Fruit fly (Drosophila melanogaster) whole organism, embryonic: ENCODE measurements around the gene LSm7.

ENCODE experiments used
- Atf6 ChIP-seq: fragments of 200-800 bp; sonication (Bioruptor generic); IDR thresholded peaks from 2 replicates; pipeline ENCODE4 v1.3.6; 2022; ENCODE audit warnings: missing biosample characterization, missing genetic modification characterization
- CG10274 ChIP-seq: fragments of 200-800 bp; sonication (Bioruptor generic); optimal IDR thresholded peaks from 3 replicates; lab custom pipeline; 2017; ENCODE audit warnings: missing biosample characterization, mild to moderate bottlenecking, missing genetic modification characterization
- CG11398 ChIP-seq: fragments of 200-800 bp; sonication (Bioruptor generic); optimal IDR thresholded peaks from 2 replicates; lab custom pipeline; 2016; ENCODE audit warnings: missing biosample characterization, missing genetic modification characterization
- CG13296 ChIP-seq: fragments of 200-800 bp; sonication (Bioruptor generic); optimal IDR thresholded peaks from 3 replicates; lab custom pipeline; 2018; ENCODE audit warnings: missing biosample characterization, mild to moderate bottlenecking, missing genetic modification characterization
- CG13775 ChIP-seq: fragments of 200-800 bp; sonication (Bioruptor generic); optimal IDR thresholded peaks from 3 replicates; lab custom pipeline; 2017; ENCODE audit warnings: missing biosample characterization, mild to moderate bottlenecking, missing genetic modification characterization
- CG17186 ChIP-seq: fragments of 200-800 bp; sonication (Bioruptor generic); optimal IDR thresholded peaks from 3 replicates; lab custom pipeline; 2017; ENCODE audit warnings: missing biosample characterization, missing genetic modification reagents, missing genetic modification characterization
- CG17359 ChIP-seq: fragments of 200-800 bp; sonication (Bioruptor generic); optimal IDR thresholded peaks from 3 replicates; lab custom pipeline; 2018; ENCODE audit warnings: missing biosample characterization, mild to moderate bottlenecking, missing genetic modification characterization, moderate library complexity
- CG17385 ChIP-seq: fragments of 200-800 bp; sonication (Bioruptor generic); optimal IDR thresholded peaks from 3 replicates; lab custom pipeline; 2018; ENCODE audit warnings: missing biosample characterization, mild to moderate bottlenecking, missing genetic modification characterization
- CG17802 ChIP-seq: fragments of 200-800 bp; sonication (Bioruptor generic); optimal IDR thresholded peaks from 2 replicates; lab custom pipeline; 2018; ENCODE audit warnings: missing biosample characterization, mild to moderate bottlenecking, missing genetic modification characterization, moderate library complexity
- CG32772 ChIP-seq: fragments of 200-800 bp; sonication (Bioruptor generic); IDR thresholded peaks from 2 replicates; pipeline ENCODE4 v1.3.6; 2022; ENCODE audit warnings: missing biosample characterization, missing genetic modification characterization
- CG33557 ChIP-seq: fragments of 200-800 bp; sonication (Bioruptor generic); optimal IDR thresholded peaks from 2 replicates; lab custom pipeline; 2019; ENCODE audit warnings: missing biosample characterization, mild to moderate bottlenecking, missing genetic modification characterization, moderate library complexity
- CG4328 ChIP-seq: fragments of 200-800 bp; sonication (Bioruptor generic); optimal IDR thresholded peaks from 3 replicates; lab custom pipeline; 2017; ENCODE audit warnings: missing biosample characterization, missing genetic modification reagents, missing genetic modification characterization
- CG4730 ChIP-seq: fragments of 200-800 bp; sonication (Bioruptor generic); IDR thresholded peaks from 2 replicates; pipeline ENCODE4 v1.3.6; 2022; ENCODE audit warnings: missing biosample characterization, missing genetic modification characterization
- CG7271 ChIP-seq: fragments of 200-800 bp; sonication (Bioruptor generic); optimal IDR thresholded peaks from 2 replicates; lab custom pipeline; 2018; ENCODE audit warnings: missing biosample characterization, mild to moderate bottlenecking, missing genetic modification characterization, moderate library complexity
- CG8478 ChIP-seq: fragments of >200 bp; optimal IDR thresholded peaks from 2 replicates; lab custom pipeline; 2018
- CG8924 ChIP-seq: fragments of 200-800 bp; optimal IDR thresholded peaks from 3 replicates; lab custom pipeline; 2019; ENCODE audit warnings: missing biosample characterization, mild to moderate bottlenecking, missing genetic modification characterization, moderate library complexity
- CG9727 ChIP-seq: fragments of 200-800 bp; sonication (Bioruptor generic); optimal IDR thresholded peaks from 3 replicates; lab custom pipeline; 2017; ENCODE audit warnings: missing biosample characterization, mild to moderate bottlenecking, missing genetic modification characterization
- CG9797 ChIP-seq: fragments of 200-800 bp; sonication (Bioruptor generic); optimal IDR thresholded peaks from 3 replicates; lab custom pipeline; 2018; ENCODE audit warnings: missing biosample characterization, mild to moderate bottlenecking, missing genetic modification characterization
- CkIIα-i1 ChIP-seq: fragments of 200-800 bp; sonication (Bioruptor generic); IDR thresholded peaks from 2 replicates; pipeline ENCODE4 v1.3.6; 2022; ENCODE audit warnings: missing biosample characterization, missing genetic modification characterization
- D19A ChIP-seq: fragments of 200-800 bp; optimal IDR thresholded peaks from 3 replicates; lab custom pipeline; 2019; ENCODE audit warnings: missing biosample characterization, mild to moderate bottlenecking, missing genetic modification characterization, moderate library complexity
- Deaf1 ChIP-seq: fragments of 200-800 bp; optimal IDR thresholded peaks from 3 replicates; lab custom pipeline; 2019; ENCODE audit warnings: missing biosample characterization, mild to moderate bottlenecking, missing genetic modification characterization, moderate library complexity
- Doc3 ChIP-seq: fragments of 200-800 bp; sonication (Bioruptor generic); IDR thresholded peaks from 3 replicates; pipeline ENCODE4 v1.3.6; 2022; ENCODE audit warnings: missing biosample characterization, missing genetic modification characterization; ENCODE audit not compliant: partially characterized antibody
- Dref ChIP-seq: fragments of 200-800 bp; sonication (Bioruptor generic); IDR thresholded peaks from 2 replicates; pipeline ENCODE4 v1.3.6; 2022; ENCODE audit warnings: missing biosample characterization, missing genetic modification characterization
- ERR ChIP-seq: fragments of 200-800 bp; sonication (Bioruptor generic); optimal IDR thresholded peaks from 2 replicates; lab custom pipeline; 2016; ENCODE audit warnings: missing biosample characterization, missing genetic modification characterization
- H15 ChIP-seq: fragments of 200-800 bp; sonication (Bioruptor generic); IDR thresholded peaks from 3 replicates; pipeline ENCODE4 v1.3.6; 2022; ENCODE audit warnings: missing biosample characterization, missing genetic modification characterization
- HmgD ChIP-seq: fragments of 200-800 bp; sonication (Bioruptor generic); optimal IDR thresholded peaks from 3 replicates; lab custom pipeline; 2016; ENCODE audit warnings: missing biosample characterization, missing genetic modification characterization
- HmgZ ChIP-seq: fragments of 200-800 bp; sonication (Bioruptor generic); optimal IDR thresholded peaks from 2 replicates; lab custom pipeline; 2018; ENCODE audit warnings: missing biosample characterization, mild to moderate bottlenecking, missing genetic modification characterization
- Hmx ChIP-seq: fragments of 200-800 bp; sonication (Bioruptor generic); optimal IDR thresholded peaks from 2 replicates; lab custom pipeline; 2016; ENCODE audit warnings: missing biosample characterization, missing genetic modification characterization
- Meics ChIP-seq: fragments of 200-800 bp; sonication (Bioruptor generic); optimal IDR thresholded peaks from 2 replicates; lab custom pipeline; 2017; ENCODE audit warnings: missing biosample characterization, mild to moderate bottlenecking, missing genetic modification characterization
- Mrtf ChIP-seq: fragments of 200-800 bp; sonication (Bioruptor generic); IDR thresholded peaks from 3 replicates; pipeline ENCODE4 v1.3.6; 2022; ENCODE audit warnings: missing biosample characterization, missing genetic modification characterization
- Opbp ChIP-seq: fragments of 200-800 bp; sonication (Bioruptor generic); IDR thresholded peaks from 3 replicates; pipeline ENCODE4 v1.3.6; 2022; ENCODE audit warnings: missing biosample characterization, missing genetic modification characterization; ENCODE audit not compliant: partially characterized antibody
- Ptx1 ChIP-seq: fragments of 200-800 bp; sonication (Bioruptor generic); IDR thresholded peaks from 2 replicates; pipeline ENCODE4 v1.3.6; 2022; ENCODE audit warnings: missing biosample characterization, missing genetic modification characterization
- Ravus ChIP-seq: fragments of 200-800 bp; sonication (Bioruptor generic); IDR thresholded peaks from 2 replicates; pipeline ENCODE4 v1.3.6; 2022; ENCODE audit warnings: missing biosample characterization, missing genetic modification characterization
- Scr ChIP-seq: fragments of 200-800 bp; sonication (Bioruptor generic); IDR thresholded peaks from 2 replicates; pipeline ENCODE4 v1.3.6; 2022; ENCODE audit warnings: missing biosample characterization, missing genetic modification characterization; ENCODE audit not compliant: partially characterized antibody
- btn ChIP-seq: fragments of 200-800 bp; sonication (Bioruptor generic); optimal IDR thresholded peaks from 2 replicates; lab custom pipeline; 2016; ENCODE audit warnings: missing biosample characterization, missing genetic modification characterization
- da ChIP-seq: fragments of 200-800 bp; sonication (Bioruptor generic); optimal IDR thresholded peaks from 2 replicates; lab custom pipeline; 2016; ENCODE audit warnings: missing biosample characterization, missing genetic modification characterization
- dysf ChIP-seq: fragments of 200-800 bp; sonication (Bioruptor generic); IDR thresholded peaks from 3 replicates; pipeline ENCODE4 v1.3.6; 2022; ENCODE audit warnings: missing biosample characterization, missing genetic modification characterization
- emc ChIP-seq: fragments of 200-800 bp; sonication (Bioruptor generic); optimal IDR thresholded peaks from 2 replicates; lab custom pipeline; 2016; ENCODE audit warnings: missing biosample characterization, missing genetic modification characterization
- eve ChIP-seq, 2 experiments: fragments of >200 bp; optimal IDR thresholded peaks; 2 replicates each; lab custom pipeline; 2017; ENCODE audit warnings: missing biosample characterization in 2 of 2, missing genetic modification characterization in 2 of 2
- grn ChIP-seq: fragments of 200-800 bp; sonication (Bioruptor generic); optimal IDR thresholded peaks from 3 replicates; lab custom pipeline; 2017; ENCODE audit warnings: missing biosample characterization, missing genetic modification characterization
- lmd ChIP-seq: fragments of 200-800 bp; sonication (Bioruptor generic); IDR thresholded peaks from 2 replicates; pipeline ENCODE4 v1.3.6; 2022; ENCODE audit warnings: missing biosample characterization, missing genetic modification characterization
- lola ChIP-seq, 3 experiments: fragments of >200 bp in 2 of 3; fragments of 200-800 bp in 1 of 3; sonication (Bioruptor generic) in 1 of 3; optimal IDR thresholded peaks; 2 replicates each; lab custom pipeline; 2017 to 2019; ENCODE audit warnings: missing biosample characterization in 3 of 3, missing genetic modification characterization in 3 of 3, mild to moderate bottlenecking in 1 of 3, moderate library complexity in 1 of 3
- mam ChIP-seq: fragments of 200-800 bp; sonication (Bioruptor generic); optimal IDR thresholded peaks from 3 replicates; lab custom pipeline; 2016; ENCODE audit warnings: missing biosample characterization, missing genetic modification characterization
- onecut ChIP-seq: fragments of 200-800 bp; sonication (Bioruptor generic); IDR thresholded peaks from 2 replicates; pipeline ENCODE4 v1.3.6; 2022; ENCODE audit warnings: missing biosample characterization, missing genetic modification characterization
- pho ChIP-seq: fragments of 200-800 bp; sonication (Bioruptor generic); optimal IDR thresholded peaks from 2 replicates; lab custom pipeline; 2016; ENCODE audit warnings: missing biosample characterization, missing genetic modification characterization
- pum ChIP-seq: fragments of 200-800 bp; sonication (Bioruptor generic); optimal IDR thresholded peaks from 2 replicates; lab custom pipeline; 2016; ENCODE audit warnings: missing biosample characterization, missing genetic modification characterization
- slp2 ChIP-seq: fragments of 200-800 bp; sonication (Bioruptor generic); optimal IDR thresholded peaks from 2 replicates; lab custom pipeline; 2016; ENCODE audit warnings: missing biosample characterization, missing genetic modification characterization
- tin ChIP-seq: fragments of 200-800 bp; sonication (Bioruptor generic); optimal IDR thresholded peaks from 3 replicates; lab custom pipeline; 2016; ENCODE audit warnings: missing biosample characterization, missing genetic modification characterization
- zfh2 ChIP-seq: fragments of 200-800 bp; sonication (Bioruptor generic); optimal IDR thresholded peaks from 2 replicates; lab custom pipeline; 2016; ENCODE audit warnings: missing biosample characterization, missing genetic modification characterization

The LSm7 gene

DNA sequence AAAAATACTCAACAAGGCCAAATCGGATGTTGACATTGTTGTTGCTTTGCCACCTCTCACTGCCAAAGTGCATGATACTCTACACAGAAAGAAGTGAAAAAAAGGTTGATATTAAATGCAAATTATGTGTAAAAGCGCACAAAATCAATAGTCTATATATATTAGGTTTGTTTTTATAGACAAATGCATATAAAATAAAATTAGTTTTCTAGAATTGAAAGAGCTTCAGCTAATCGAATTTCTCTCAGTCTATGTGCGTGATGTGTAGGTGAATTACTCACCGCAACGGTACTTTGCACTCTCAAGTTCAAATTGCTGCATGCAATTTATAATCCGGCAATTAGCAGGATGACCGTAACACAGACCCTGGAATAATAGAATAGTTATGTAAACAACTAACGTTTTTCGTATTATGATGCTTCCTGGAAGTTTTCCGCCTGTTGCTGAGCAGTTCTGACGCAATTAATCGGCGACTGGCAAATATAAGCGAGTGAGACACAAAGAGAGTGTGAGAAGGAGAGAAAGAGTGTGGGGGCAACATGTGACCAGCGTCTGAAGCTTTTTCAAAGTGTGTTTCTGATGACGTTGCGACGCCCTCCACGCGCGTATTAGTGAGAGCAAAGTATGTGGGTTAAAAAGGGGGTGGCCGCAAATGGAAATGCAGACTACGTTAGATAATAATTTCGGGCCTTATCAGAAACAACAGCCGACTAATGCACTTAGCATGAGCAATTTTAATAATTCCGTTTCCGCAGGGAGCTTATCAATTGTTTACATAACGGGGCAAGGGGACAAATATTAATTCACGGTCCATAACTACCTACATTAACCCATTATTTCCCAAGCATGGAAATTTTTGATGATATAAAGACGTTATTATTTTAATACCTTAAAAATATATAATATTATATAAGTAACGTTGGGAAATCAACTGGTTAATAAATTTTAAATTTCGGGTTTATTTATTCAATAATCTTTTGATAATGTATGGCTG lies 21.9 kb downstream of the LSm7 start (continued):
- peak; percentile 85 for TF ChIP-seq CG13296 (GFP tag; lab: Kevin White, UChicago)
- no peak for TF ChIP-seq CG33557 (GFP tag; lab: Kevin White, UChicago)
- TF ChIP-seq Opbp (GFP tag; lab: Robert Waterston, UW), result no peak
- peak; percentile 75 for TF ChIP-seq HmgZ (tag; lab: Kevin White, UChicago)
- peak; percentile 56 for TF ChIP-seq mam
- TF ChIP-seq emc (GFP tag; lab: Kevin White, UChicago), result no peak
- TF ChIP-seq slp2 (GFP tag; lab: Kevin White, UChicago), result peak; percentile 68
- TF ChIP-seq CG8478 (lab: Kevin White, UChicago), result no peak
- peak; percentile 92 for TF ChIP-seq tin (GFP tag; lab: Kevin White, UChicago)
- peak; percentile 74 for TF ChIP-seq Hmx
- peak; percentile 62; the same call in 1 of the 2 replicates for TF ChIP-seq CkIIα-i1 (GFP tag; lab: Robert Waterston, UW)
- TF ChIP-seq eve (GFP tag; optimal IDR thresholded peaks at IDR 0.05; lab: Kevin White, UChicago), result peak in 1 of 2 experiments; percentile 97
- peak; percentile 88 for TF ChIP-seq CG8924
- peak; percentile 91 for TF ChIP-seq Meics (GFP tag; lab: Kevin White, UChicago)
- TF ChIP-seq Doc3, result no peak
- peak; percentile 93 for TF ChIP-seq Atf6 (GFP tag; lab: Robert Waterston, UW)
- peak; percentile 75 for TF ChIP-seq CG10274 (GFP tag; lab: Kevin White, UChicago)
- TF ChIP-seq pum (GFP tag; lab: Kevin White, UChicago), result peak; percentile 87
- TF ChIP-seq CG11398 (GFP tag; lab: Kevin White, UChicago), result peak; percentile 40
- TF ChIP-seq CG13775, result peak; percentile 77
- peak; percentile 94 for TF ChIP-seq CG4730 (GFP tag; lab: Robert Waterston, UW)
- TF ChIP-seq CG17359, result peak; percentile 98
- TF ChIP-seq pho, result peak; percentile 79
- peak; percentile 95 for TF ChIP-seq CG7271 (tag; lab: Kevin White, UChicago)
- TF ChIP-seq Dref, result no peak
- peak; percentile 34 for TF ChIP-seq ERR (GFP tag; lab: Kevin White, UChicago)
- peak; percentile 67 for TF ChIP-seq da (GFP tag; lab: Kevin White, UChicago)
- TF ChIP-seq btn (GFP tag; lab: Kevin White, UChicago), result peak; percentile 78
- peak; percentile 29 for TF ChIP-seq Deaf1 (tag; lab: Kevin White, UChicago)
- TF ChIP-seq CG17385 (GFP tag; lab: Kevin White, UChicago), result peak; percentile 86
- peak; percentile 97 for TF ChIP-seq CG9727 (GFP tag; lab: Kevin White, UChicago)
- TF ChIP-seq Ravus (GFP tag; lab: Robert Waterston, UW), result peak; percentile 80
- TF ChIP-seq onecut (GFP tag; lab: Robert Waterston, UW), result peak; percentile 88
- TF ChIP-seq Ptx1, result peak; percentile 97
- peak; percentile 90 for TF ChIP-seq lmd
- TF ChIP-seq CG32772 (GFP tag; lab: Robert Waterston, UW), result peak; percentile 95
- TF ChIP-seq H15 (GFP tag; lab: Robert Waterston, UW), result peak; percentile 94
- peak in 1 of 3 experiments; percentile 65 for TF ChIP-seq lola (GFP tag; optimal IDR thresholded peaks at IDR 0.05; lab: Kevin White, UChicago)
- no peak for TF ChIP-seq Scr (GFP tag; lab: Robert Waterston, UW)
- peak; percentile 83; the same call in 1 of the 3 replicates for TF ChIP-seq Mrtf (GFP tag; lab: Robert Waterston, UW)
- peak; percentile 91 for TF ChIP-seq D19A (tag; lab: Kevin White, UChicago)
- TF ChIP-seq zfh2, result peak; percentile 39
- TF ChIP-seq CG17186 (GFP tag; lab: Kevin White, UChicago), result peak; percentile 58
- TF ChIP-seq dysf (GFP tag; lab: Robert Waterston, UW), result peak; percentile 96
- TF ChIP-seq CG9797, result no peak
- TF ChIP-seq grn (GFP tag; lab: Kevin White, UChicago), result peak; percentile 55
- no peak for TF ChIP-seq HmgD (GFP tag; lab: Kevin White, UChicago)
- TF ChIP-seq CG4328 (GFP tag; lab: Kevin White, UChicago), result peak; percentile 77
- TF ChIP-seq CG17802 (tag; lab: Kevin White, UChicago), result peak; percentile 67
